Fruit fly (Drosophila melanogaster) S2 (cell line): ENCODE measurements around the gene rst.

Source experiments
- CG8478 ChIP-seq: fragments of >200 bp; optimal IDR thresholded peaks from 2 replicates; lab custom pipeline; 2018
- CTCF ChIP-seq, 2 experiments: fragments of >200 bp; optimal IDR thresholded peaks; 2 replicates each; lab custom pipeline; 2018

- no peak for TF ChIP-seq CG8478 (lab: Kevin White, UChicago)
- no peak for TF ChIP-seq CTCF (optimal IDR thresholded peaks at IDR 0.05; lab: Kevin White, UChicago)
Measured at dm6 chrX:2947545-2948072, 26.0 kb downstream of the rst start, which contains the start of gene CG3603.
